Fruit fly (Drosophila melanogaster): Measurements from ENCODE around the gene Cmpk.

Gene Cmpk

DNA sequence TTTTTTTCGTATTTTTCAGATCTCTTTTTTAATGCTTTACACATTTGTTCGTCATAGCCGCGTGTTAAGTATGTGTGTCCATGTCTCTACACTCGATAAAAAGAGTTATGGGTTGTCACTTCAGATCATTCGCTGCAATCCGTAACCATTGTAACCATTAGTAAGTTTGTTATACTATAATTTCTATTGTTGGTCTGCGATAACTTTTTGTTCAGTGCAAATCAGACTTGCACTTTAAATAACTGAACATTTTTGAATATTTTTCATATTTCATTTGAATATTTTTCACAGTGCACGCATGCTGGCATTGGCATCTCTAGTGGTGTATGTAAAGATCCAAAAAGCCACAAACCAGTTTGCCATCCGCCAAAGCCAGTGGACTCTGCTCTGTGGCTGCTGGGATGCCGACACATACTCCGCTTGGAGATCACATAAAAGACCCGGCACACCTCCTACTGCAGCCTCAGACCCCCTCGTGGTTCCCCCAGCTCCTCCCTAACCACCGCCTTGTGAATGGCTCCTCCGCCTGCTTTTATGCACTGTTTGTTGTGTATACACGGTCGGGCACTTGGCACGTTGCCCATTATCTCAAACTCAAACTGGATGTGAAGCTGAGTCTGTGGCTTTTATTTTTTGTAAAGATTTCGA, 46.2 kb downstream of the Cmpk start (continued):
- TF ChIP-seq CG6163 (GFP tag; IDR thresholded peaks at IDR 0.05) (peak; percentile 95), eg (GFP tag; IDR thresholded peaks at IDR 0.05) (peak; percentile 91; the same call in 2 of the 3 replicates), CG8319 (GFP tag; optimal IDR thresholded peaks at IDR 0.05) (peak; percentile 92), achi (GFP tag; optimal IDR thresholded peaks at IDR 0.05) (peak; percentile 97), dsx (GFP tag; optimal IDR thresholded peaks at IDR 0.05; ENCODE audit: poor library complexity, severe bottlenecking) (peak; percentile 97), Hr38 (GFP tag; optimal IDR thresholded peaks at IDR 0.05) (no peak), CG3919 (GFP tag; optimal IDR thresholded peaks at IDR 0.05) (peak; percentile 99), Blimp-1 (GFP tag; optimal IDR thresholded peaks at IDR 0.05) (peak; percentile 84), cyc (GFP tag; optimal IDR thresholded peaks at IDR 0.05) (peak; percentile 97), Gug (GFP tag; IDR thresholded peaks at IDR 0.05) (peak; percentile 92), pdm3 (GFP tag; optimal IDR thresholded peaks at IDR 0.05) (peak; percentile 98), CG9139 (GFP tag; optimal IDR thresholded peaks at IDR 0.05) (peak; percentile 95), CG10631 (GFP tag; optimal IDR thresholded peaks at IDR 0.05) (peak; percentile 97), CG10669 (GFP tag; optimal IDR thresholded peaks at IDR 0.05) (peak; percentile 98), dac (GFP tag; optimal IDR thresholded peaks at IDR 0.05) (peak; percentile 91), CG6792 (GFP tag; optimal IDR thresholded peaks at IDR 0.05) (peak; percentile 97), vri (GFP tag; optimal IDR thresholded peaks at IDR 0.05) (peak; percentile 97), fd85E (GFP tag; optimal IDR thresholded peaks at IDR 0.05) (peak; percentile 88), CG6808 (GFP tag; optimal IDR thresholded peaks at IDR 0.05) (peak; percentile 97), esn (GFP tag; optimal IDR thresholded peaks at IDR 0.05) (peak; percentile 98), topi (GFP tag; optimal IDR thresholded peaks at IDR 0.05) (peak; percentile 98), CG32006 (GFP tag; optimal IDR thresholded peaks at IDR 0.05) (peak; percentile 97), Sox102F (GFP tag; optimal IDR thresholded peaks at IDR 0.05) (peak; percentile 98), Hr39 (GFP tag; optimal IDR thresholded peaks at IDR 0.05) (peak; percentile 98), Hr4 (GFP tag; optimal IDR thresholded peaks at IDR 0.05) (peak; percentile 98), CG11902 (GFP tag; optimal IDR thresholded peaks at IDR 0.05) (peak; percentile 96), CG3032 (tag; optimal IDR thresholded peaks at IDR 0.05) (peak; percentile 98)

DNA sequence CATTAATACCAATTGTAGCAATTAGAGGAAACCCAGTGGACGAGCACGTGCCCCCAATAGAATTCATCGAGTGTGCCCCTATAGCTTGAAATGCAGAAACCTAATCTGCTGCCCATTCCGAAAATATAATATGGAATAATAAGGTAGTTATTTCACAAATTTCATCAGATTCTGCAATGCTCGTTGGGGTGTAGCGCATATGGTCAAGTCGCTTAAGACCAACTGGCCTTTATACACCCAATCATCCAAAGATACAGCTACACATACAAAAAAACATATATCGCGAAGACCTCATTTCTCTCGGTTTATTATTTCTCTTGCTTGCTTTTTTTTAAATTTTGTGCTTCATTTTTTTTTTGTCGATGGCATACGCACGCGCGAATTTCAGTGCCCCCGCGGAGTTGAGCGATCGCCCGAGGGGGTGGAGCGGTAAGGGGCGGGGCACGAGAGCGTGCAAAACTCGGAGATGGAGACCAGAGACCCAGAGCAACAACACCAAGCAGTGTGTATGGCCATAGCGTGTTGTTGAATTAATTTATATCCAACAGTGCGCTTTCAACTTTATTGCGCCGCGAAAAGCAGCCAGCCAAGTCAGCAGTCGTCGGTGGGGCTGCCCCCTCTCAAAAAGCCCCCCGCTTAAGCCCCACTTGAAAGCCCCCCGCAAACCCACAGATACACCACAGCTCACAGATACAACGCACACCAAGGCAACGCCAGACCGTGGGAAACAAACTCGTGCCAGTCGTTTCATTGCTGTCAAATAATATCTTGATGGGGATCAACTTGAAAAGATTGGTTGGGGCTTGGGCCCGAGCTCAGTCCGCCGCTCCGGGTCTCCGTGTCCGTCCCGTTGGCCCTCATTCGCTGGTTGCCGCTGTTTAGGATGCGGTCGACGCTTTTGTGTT, 47.0 kb downstream of the Cmpk start:
- TF ChIP-seq fkh (GFP tag; optimal IDR thresholded peaks at IDR 0.05) (peak; percentile 8), CG4318 (GFP tag; optimal IDR thresholded peaks at IDR 0.05) (no peak), dac (GFP tag; optimal IDR thresholded peaks at IDR 0.05) (no peak), CG6854 (GFP tag; optimal IDR thresholded peaks at IDR 0.05) (peak; percentile 89), CG6792 (GFP tag; optimal IDR thresholded peaks at IDR 0.05) (peak; percentile 29), CG11762 (GFP tag; optimal IDR thresholded peaks at IDR 0.05; ENCODE audit: insufficient read depth) (no peak), CG15336 (GFP tag; IDR thresholded peaks at IDR 0.05) (peak; percentile 64), pdm3 (GFP tag; optimal IDR thresholded peaks at IDR 0.05) (peak; percentile 42), Eip93F (GFP tag; optimal IDR thresholded peaks at IDR 0.05) (no peak), fd85E (GFP tag; optimal IDR thresholded peaks at IDR 0.05) (peak; percentile 9), topi (GFP tag; optimal IDR thresholded peaks at IDR 0.05) (peak; percentile 51), CG32006 (GFP tag; optimal IDR thresholded peaks at IDR 0.05) (peak; percentile 43), CG31627 (GFP tag; optimal IDR thresholded peaks at IDR 0.05) (peak; percentile 46), Hr39 (GFP tag; optimal IDR thresholded peaks at IDR 0.05) (peak; percentile 27), CG6808 (GFP tag; optimal IDR thresholded peaks at IDR 0.05) (peak; percentile 71), Sox15 (GFP tag; optimal IDR thresholded peaks at IDR 0.05) (no peak), CG11902 (GFP tag; optimal IDR thresholded peaks at IDR 0.05) (no peak), Hr38 (GFP tag; optimal IDR thresholded peaks at IDR 0.05) (no peak), Sox102F (GFP tag; optimal IDR thresholded peaks at IDR 0.05) (peak; percentile 58), CG8632 (GFP tag; optimal IDR thresholded peaks at IDR 0.05) (peak; percentile 55), CG3032 (tag; optimal IDR thresholded peaks at IDR 0.05) (peak; percentile 14), CG6276 (GFP tag; optimal IDR thresholded peaks at IDR 0.05) (peak; percentile 51), salr (GFP tag; optimal IDR thresholded peaks at IDR 0.05) (peak in 1 of 2 experiments; percentile 68), net (GFP tag; optimal IDR thresholded peaks at IDR 0.05) (peak; percentile 67), lz (GFP tag; optimal IDR thresholded peaks at IDR 0.05) (no peak), Lpt (GFP tag; optimal IDR thresholded peaks at IDR 0.05) (peak; percentile 50), CG16779 (tag; optimal IDR thresholded peaks at IDR 0.05) (peak; percentile 45), CG34406 (GFP tag; optimal IDR thresholded peaks at IDR 0.05) (peak; percentile 66), spab (GFP tag; optimal IDR thresholded peaks at IDR 0.05) (peak; percentile 74), fd59A (GFP tag; optimal IDR thresholded peaks at IDR 0.05) (peak; percentile 39)

All from whole organism, prepupa.